Worm (Caenorhabditis elegans): ENCODE data around the gene hsp-25.

DNA sequence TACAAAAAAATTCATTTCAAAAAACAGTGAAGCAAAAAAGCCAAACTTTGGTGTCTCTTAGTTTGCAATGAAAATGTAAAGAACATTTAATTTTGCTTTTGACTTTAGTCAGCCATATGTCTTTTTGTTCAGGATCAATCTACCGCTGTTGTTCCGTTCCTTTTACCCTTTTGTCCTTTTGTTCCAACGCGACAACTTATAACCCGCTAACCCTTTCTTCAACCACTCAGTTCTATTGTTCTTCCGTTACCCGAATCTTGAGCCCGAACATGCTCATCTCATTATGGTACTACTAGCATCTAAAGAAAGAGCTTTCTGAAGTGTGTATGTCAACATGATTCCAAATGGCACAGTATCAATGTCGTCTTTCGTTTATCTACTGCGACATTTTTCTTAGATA is 45.4 kb downstream of the hsp-25 start:
- TF ChIP-seq dao-5 (tag; optimal IDR thresholded peaks at IDR 0.05) (no peak), W03F9.2 (tag; optimal IDR thresholded peaks at IDR 0.05) (no peak), him-1 (tag; optimal IDR thresholded peaks at IDR 0.05) (no peak)

Data from whole organism, L4/young adult.